Fruit fly (Drosophila melanogaster) whole organism, embryonic: Measurements from ENCODE around the gene LIMK1.

Source experiments
- Asciz ChIP-seq: fragments of 200-800 bp; sonication (Bioruptor generic); optimal IDR thresholded peaks from 2 replicates; lab custom pipeline; 2017; ENCODE audit warnings: missing biosample characterization, mild to moderate bottlenecking, missing genetic modification characterization, missing genetic modification reagents
- Atf-2 ChIP-seq: fragments of 200-800 bp; sonication (Bioruptor generic); optimal IDR thresholded peaks from 2 replicates; lab custom pipeline; 2016; ENCODE audit warnings: missing biosample characterization, missing genetic modification characterization
- Atf3 ChIP-seq: fragments of 200-800 bp; sonication (Bioruptor generic); optimal IDR thresholded peaks from 3 replicates; lab custom pipeline; 2016; ENCODE audit warnings: missing biosample characterization, missing genetic modification characterization
- Bteb2 ChIP-seq: fragments of 200-800 bp; sonication (Bioruptor generic); optimal IDR thresholded peaks from 2 replicates; lab custom pipeline; 2016; ENCODE audit warnings: missing biosample characterization, missing genetic modification characterization
- CG10654 ChIP-seq: fragments of 200-800 bp; sonication (Bioruptor generic); optimal IDR thresholded peaks from 2 replicates; lab custom pipeline; 2016; ENCODE audit warnings: missing biosample characterization, missing genetic modification characterization
- CG10959 ChIP-seq: fragments of 200-800 bp; sonication (Bioruptor generic); IDR thresholded peaks from 2 replicates; pipeline ENCODE4 v1.3.6; 2022; ENCODE audit warnings: missing biosample characterization, missing genetic modification characterization
- CG11560 ChIP-seq: fragments of 200-800 bp; sonication (Bioruptor generic); IDR thresholded peaks from 3 replicates; pipeline ENCODE4 v1.3.6; 2022; ENCODE audit warnings: missing biosample characterization, missing genetic modification characterization
- CG11723 ChIP-seq: fragments of 200-800 bp; sonication (Bioruptor generic); optimal IDR thresholded peaks from 2 replicates; lab custom pipeline; 2017; ENCODE audit warnings: missing biosample characterization, mild to moderate bottlenecking, missing genetic modification characterization
- CG12155 ChIP-seq: fragments of 200-800 bp; sonication (Bioruptor generic); optimal IDR thresholded peaks from 3 replicates; lab custom pipeline; 2016; ENCODE audit warnings: missing biosample characterization, missing genetic modification characterization
- CG12659 ChIP-seq: fragments of 200-800 bp; sonication (Bioruptor generic); optimal IDR thresholded peaks from 3 replicates; lab custom pipeline; 2017; ENCODE audit warnings: mild to moderate bottlenecking, missing biosample characterization, missing genetic modification reagents, missing genetic modification characterization
- CG13894 ChIP-seq: fragments of 200-800 bp; sonication (Bioruptor generic); optimal IDR thresholded peaks from 3 replicates; lab custom pipeline; 2018; ENCODE audit warnings: missing biosample characterization, mild to moderate bottlenecking, missing genetic modification characterization, moderate library complexity
- CG14667 ChIP-seq: fragments of 200-800 bp; sonication (Bioruptor generic); IDR thresholded peaks from 2 replicates; pipeline ENCODE4 v1.3.6; 2022; ENCODE audit warnings: missing biosample characterization, missing genetic modification characterization
- CG15514 ChIP-seq: fragments of 200-800 bp; sonication (Bioruptor generic); optimal IDR thresholded peaks from 3 replicates; lab custom pipeline; 2017; ENCODE audit warnings: missing biosample characterization, missing genetic modification characterization, mild to moderate bottlenecking, moderate library complexity, missing genetic modification reagents
- CG16779 ChIP-seq: fragments of 200-800 bp; sonication (Bioruptor generic); IDR thresholded peaks from 2 replicates; pipeline ENCODE4 v1.3.6; 2022; ENCODE audit warnings: missing biosample characterization, missing genetic modification characterization
- CG17361 ChIP-seq: fragments of 200-800 bp; sonication (Bioruptor generic); IDR thresholded peaks from 3 replicates; pipeline ENCODE4 v1.3.6; 2022; ENCODE audit warnings: missing biosample characterization, missing genetic modification characterization
- CG30431 ChIP-seq: fragments of 200-800 bp; sonication (Bioruptor generic); optimal IDR thresholded peaks from 2 replicates; lab custom pipeline; 2017; ENCODE audit warnings: missing biosample characterization, missing genetic modification characterization
- CG4282 ChIP-seq: fragments of 200-800 bp; sonication (Bioruptor generic); optimal IDR thresholded peaks from 2 replicates; lab custom pipeline; 2016; ENCODE audit warnings: missing biosample characterization, missing genetic modification characterization
- CG4820 ChIP-seq: fragments of 200-800 bp; sonication (Bioruptor generic); optimal IDR thresholded peaks from 3 replicates; lab custom pipeline; 2016; ENCODE audit warnings: missing biosample characterization, missing genetic modification characterization
- CG6254 ChIP-seq: fragments of 200-800 bp; sonication (Bioruptor generic); optimal IDR thresholded peaks from 3 replicates; lab custom pipeline; 2017; ENCODE audit warnings: mild to moderate bottlenecking, missing biosample characterization, missing genetic modification reagents, missing genetic modification characterization
- CG7839 ChIP-seq: fragments of 200-800 bp; sonication (Bioruptor generic); optimal IDR thresholded peaks from 3 replicates; lab custom pipeline; 2018; ENCODE audit warnings: missing biosample characterization, mild to moderate bottlenecking, missing genetic modification characterization, moderate library complexity
- CG8478 ChIP-seq: fragments of >200 bp; optimal IDR thresholded peaks from 2 replicates; lab custom pipeline; 2018
- CTCF ChIP-seq: fragments of 200-800 bp; sonication (Bioruptor generic); optimal IDR thresholded peaks from 2 replicates; lab custom pipeline; 2017; ENCODE audit warnings: missing biosample characterization, mild to moderate bottlenecking, missing genetic modification characterization, moderate library complexity
- Chrac-16 ChIP-seq: fragments of 200-800 bp; sonication (Bioruptor generic); optimal IDR thresholded peaks from 3 replicates; lab custom pipeline; 2016; ENCODE audit warnings: missing biosample characterization, missing genetic modification characterization
- CrebB ChIP-seq: fragments of 200-800 bp; sonication (Bioruptor generic); optimal IDR thresholded peaks from 3 replicates; lab custom pipeline; 2018; ENCODE audit warnings: missing biosample characterization, mild to moderate bottlenecking, missing genetic modification characterization
- Dll ChIP-seq: fragments of 200-800 bp; sonication (Bioruptor generic); IDR thresholded peaks from 4 replicates; pipeline ENCODE4 v1.3.6; 2022; ENCODE audit warnings: missing biosample characterization, missing genetic modification characterization; ENCODE audit not compliant: partially characterized antibody
- ERR ChIP-seq: fragments of 200-800 bp; sonication (Bioruptor generic); optimal IDR thresholded peaks from 2 replicates; lab custom pipeline; 2016; ENCODE audit warnings: missing biosample characterization, missing genetic modification characterization
- Fer1 ChIP-seq: fragments of 200-800 bp; sonication (Bioruptor generic); optimal IDR thresholded peaks from 2 replicates; lab custom pipeline; 2017; ENCODE audit warnings: missing biosample characterization, mild to moderate bottlenecking, missing genetic modification characterization
- Hsf ChIP-seq: fragments of 200-800 bp; sonication (Bioruptor generic); optimal IDR thresholded peaks from 3 replicates; lab custom pipeline; 2016; ENCODE audit warnings: missing biosample characterization, missing genetic modification characterization
- Lim3 ChIP-seq: fragments of 200-800 bp; sonication (Bioruptor generic); IDR thresholded peaks from 2 replicates; pipeline ENCODE4 v1.3.6; 2022; ENCODE audit warnings: missing biosample characterization, missing genetic modification characterization
- Pdp1 ChIP-seq, 2 experiments: fragments of 200-800 bp; sonication (Bioruptor generic); optimal IDR thresholded peaks; 3 replicates each; lab custom pipeline; 2016; ENCODE audit warnings: missing biosample characterization in 2 of 2, missing genetic modification characterization in 2 of 2, mild to moderate bottlenecking in 1 of 2, moderate library complexity in 1 of 2
- Stat92E ChIP-seq, 3 experiments: fragments of >200 bp in 2 of 3; fragments of 200-800 bp in 1 of 3; sonication (Bioruptor generic) in 1 of 3; optimal IDR thresholded peaks; 2 replicates each; lab custom pipeline; 2017 to 2019; ENCODE audit warnings: missing biosample characterization in 3 of 3, missing genetic modification characterization in 3 of 3, mild to moderate bottlenecking in 1 of 3, moderate library complexity in 1 of 3
- ase ChIP-seq: fragments of 200-800 bp; sonication (Bioruptor generic); IDR thresholded peaks from 3 replicates; pipeline ENCODE4 v1.3.6; 2022; ENCODE audit warnings: missing biosample characterization, missing genetic modification characterization
- bbx ChIP-seq: fragments of 200-800 bp; sonication (Bioruptor generic); IDR thresholded peaks from 2 replicates; pipeline ENCODE4 v1.3.6; 2022; ENCODE audit warnings: missing biosample characterization, missing genetic modification characterization; ENCODE audit not compliant: partially characterized antibody
- croc ChIP-seq: fragments of 200-800 bp; sonication (Bioruptor generic); conservative IDR thresholded peaks from 3 replicates; pipeline ENCODE4 v1.3.6; 2022; ENCODE audit warnings: missing biosample characterization, missing genetic modification characterization
- da ChIP-seq: fragments of 200-800 bp; sonication (Bioruptor generic); optimal IDR thresholded peaks from 2 replicates; lab custom pipeline; 2016; ENCODE audit warnings: missing biosample characterization, missing genetic modification characterization
- exex ChIP-seq: fragments of 200-800 bp; sonication (Bioruptor generic); optimal IDR thresholded peaks from 4 replicates; lab custom pipeline; 2018; ENCODE audit warnings: missing biosample characterization, mild to moderate bottlenecking, missing genetic modification characterization, moderate library complexity
- fd3F ChIP-seq: fragments of 200-800 bp; sonication (Bioruptor generic); optimal IDR thresholded peaks from 2 replicates; lab custom pipeline; 2018; ENCODE audit warnings: missing biosample characterization, mild to moderate bottlenecking, missing genetic modification characterization, moderate library complexity
- fru ChIP-seq: fragments of >200 bp; optimal IDR thresholded peaks from 2 replicates; lab custom pipeline; 2017
- gsb ChIP-seq: fragments of 200-800 bp; sonication (Bioruptor generic); IDR thresholded peaks from 2 replicates; pipeline ENCODE4 v1.3.6; 2022; ENCODE audit warnings: missing biosample characterization, missing genetic modification characterization
- insv ChIP-seq, 2 experiments: fragments of 200-800 bp; sonication (Bioruptor generic); optimal IDR thresholded peaks; 3 replicates each; lab custom pipeline; 2016 to 2018; ENCODE audit warnings: missing biosample characterization in 2 of 2, missing genetic modification characterization in 2 of 2
- kay ChIP-seq: fragments of 200-800 bp; sonication (Bioruptor generic); optimal IDR thresholded peaks from 2 replicates; lab custom pipeline; 2016; ENCODE audit warnings: missing biosample characterization, missing genetic modification characterization
- knrl ChIP-seq: fragments of 200-800 bp; sonication (Bioruptor generic); IDR thresholded peaks from 3 replicates; pipeline ENCODE4 v1.3.6; 2022; ENCODE audit warnings: missing biosample characterization, missing genetic modification characterization; ENCODE audit not compliant: partially characterized antibody
- mam ChIP-seq: fragments of 200-800 bp; sonication (Bioruptor generic); optimal IDR thresholded peaks from 3 replicates; lab custom pipeline; 2016; ENCODE audit warnings: missing biosample characterization, missing genetic modification characterization
- odd ChIP-seq: fragments of 200-800 bp; sonication (Bioruptor generic); optimal IDR thresholded peaks from 2 replicates; lab custom pipeline; 2017; ENCODE audit warnings: missing biosample characterization, mild to moderate bottlenecking, missing genetic modification characterization
- org-1 ChIP-seq: fragments of 200-800 bp; sonication (Bioruptor generic); optimal IDR thresholded peaks from 2 replicates; lab custom pipeline; 2017; ENCODE audit warnings: missing biosample characterization, missing genetic modification characterization
- pb ChIP-seq: fragments of 200-800 bp; sonication (Bioruptor generic); optimal IDR thresholded peaks from 3 replicates; lab custom pipeline; 2016; ENCODE audit warnings: missing biosample characterization, missing genetic modification characterization
- peb ChIP-seq: fragments of 200-800 bp; sonication (Bioruptor generic); IDR thresholded peaks from 2 replicates; pipeline ENCODE4 v1.3.6; 2022; ENCODE audit warnings: missing biosample characterization, missing genetic modification characterization
- ro ChIP-seq: fragments of 200-800 bp; sonication (Bioruptor generic); IDR thresholded peaks from 2 replicates; pipeline ENCODE4 v1.3.6; 2022; ENCODE audit warnings: missing biosample characterization, missing genetic modification characterization
- scrt ChIP-seq: fragments of 200-800 bp; sonication (Bioruptor generic); optimal IDR thresholded peaks from 2 replicates; lab custom pipeline; 2018; ENCODE audit warnings: missing biosample characterization, mild to moderate bottlenecking, missing genetic modification characterization, moderate library complexity
- sens ChIP-seq: fragments of 200-800 bp; sonication (Bioruptor generic); peaks from one replicate; lab custom pipeline; 2016; ENCODE audit warnings: missing biosample characterization, missing genetic modification characterization
- unpg ChIP-seq: fragments of 200-800 bp; sonication (Bioruptor generic); optimal IDR thresholded peaks from 3 replicates; lab custom pipeline; 2018; ENCODE audit warnings: missing biosample characterization, mild to moderate bottlenecking, missing genetic modification characterization, moderate library complexity

Gene LIMK1

DNA sequence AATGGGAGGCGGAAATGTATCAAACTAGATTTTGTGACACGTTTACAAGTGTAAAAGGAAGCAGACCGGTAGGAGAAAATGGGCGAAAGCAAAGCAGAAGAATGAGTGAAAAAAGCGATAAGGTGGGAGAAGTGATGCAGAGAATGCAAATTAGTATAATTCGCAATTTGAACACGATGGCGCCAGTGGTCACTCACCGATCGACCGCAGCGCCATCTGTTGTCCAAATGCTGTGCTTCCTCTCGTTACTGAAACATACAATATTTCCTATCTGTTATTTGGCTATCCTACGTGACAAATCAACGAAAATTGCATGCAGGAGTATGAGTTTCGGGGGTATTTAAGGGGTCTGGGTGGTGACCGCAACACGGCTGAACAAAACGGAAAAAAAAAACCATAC lies 51.2 kb downstream of the LIMK1 start:
- TF ChIP-seq CTCF (GFP tag; lab: Kevin White, UChicago) = peak; percentile 82
- TF ChIP-seq CG10654 (GFP tag; lab: Kevin White, UChicago) = no peak

DNA sequence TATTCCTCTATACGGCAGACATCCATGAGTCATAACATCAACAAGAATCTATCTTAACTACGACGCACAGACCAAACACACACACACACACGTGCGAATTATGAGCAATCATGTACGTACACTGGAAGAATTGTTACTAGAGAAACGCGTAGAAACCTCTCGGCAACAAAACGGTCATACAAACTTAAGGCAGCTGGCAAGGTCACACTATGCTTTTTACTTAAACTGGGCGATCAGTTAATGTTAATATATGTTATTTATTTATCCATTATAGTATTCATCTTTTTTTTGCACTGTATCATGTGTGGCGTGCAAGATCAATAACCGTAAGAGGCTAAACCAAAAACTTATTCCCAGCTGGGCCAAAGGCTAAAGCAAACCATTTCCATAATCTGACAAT lies 52.8 kb downstream of the LIMK1 start:
- no peak for TF ChIP-seq croc (GFP tag; lab: Robert Waterston, UW)
- no peak for TF ChIP-seq CG16779
- no peak for TF ChIP-seq CG15514 (GFP tag; lab: Kevin White, UChicago)
- no peak for TF ChIP-seq Hsf (GFP tag; lab: Kevin White, UChicago)
- peak; percentile 20 for TF ChIP-seq Fer1 (GFP tag; lab: Kevin White, UChicago)
- no peak for TF ChIP-seq insv (GFP tag; optimal IDR thresholded peaks at IDR 0.05; lab: Kevin White, UChicago)
- TF ChIP-seq kay (GFP tag; lab: Kevin White, UChicago) = no peak
- TF ChIP-seq Bteb2 (GFP tag; lab: Kevin White, UChicago) = no peak
- TF ChIP-seq org-1 (GFP tag; lab: Kevin White, UChicago) = peak; percentile 9
- TF ChIP-seq Lim3 = no peak
- TF ChIP-seq fru (lab: Kevin White, UChicago) = no peak
- TF ChIP-seq Dll (GFP tag; lab: Robert Waterston, UW) = no peak
- TF ChIP-seq Atf3 (GFP tag; lab: Kevin White, UChicago) = no peak
- no peak for TF ChIP-seq peb (GFP tag; lab: Robert Waterston, UW)
- TF ChIP-seq gsb (GFP tag; lab: Robert Waterston, UW) = no peak
- TF ChIP-seq CG14667 = no peak
- no peak for TF ChIP-seq CG13894 (tag; lab: Kevin White, UChicago)
- TF ChIP-seq CG11723 (GFP tag; lab: Kevin White, UChicago) = no peak
- peak; percentile 2 for TF ChIP-seq fd3F (GFP tag; lab: Kevin White, UChicago)
- no peak for TF ChIP-seq Pdp1 (GFP tag; optimal IDR thresholded peaks at IDR 0.05; lab: Kevin White, UChicago)
- TF ChIP-seq CG10959 (GFP tag; lab: Robert Waterston, UW) = no peak
- TF ChIP-seq CG4282 (GFP tag; lab: Kevin White, UChicago) = no peak
- TF ChIP-seq CG7839 (tag; lab: Kevin White, UChicago) = peak; percentile 49
- no peak for TF ChIP-seq CG30431 (GFP tag; lab: Kevin White, UChicago)
- TF ChIP-seq CG17361 = 0 out of 3 replicates have a peak, but pooled peaks have one; percentile 24
- TF ChIP-seq knrl (GFP tag; lab: Robert Waterston, UW) = no peak
- no peak for TF ChIP-seq ro (GFP tag; lab: Robert Waterston, UW)
- no peak for TF ChIP-seq Stat92E (GFP tag; optimal IDR thresholded peaks at IDR 0.05; lab: Kevin White, UChicago)
- TF ChIP-seq bbx (GFP tag; lab: Robert Waterston, UW) = no peak
- TF ChIP-seq CG11560 (tag; lab: Robert Waterston, UW) = no peak
- TF ChIP-seq CrebB (tag; lab: Kevin White, UChicago) = no peak
- TF ChIP-seq unpg (GFP tag; lab: Kevin White, UChicago) = peak; percentile 20
- TF ChIP-seq ase (GFP tag; lab: Robert Waterston, UW) = no peak
- no peak for TF ChIP-seq da (GFP tag; lab: Kevin White, UChicago)
- no peak for TF ChIP-seq CG6254
- TF ChIP-seq Asciz (GFP tag; lab: Kevin White, UChicago) = no peak
- peak; percentile 2 for TF ChIP-seq CG12659 (GFP tag; lab: Kevin White, UChicago)
- peak; percentile 5 for TF ChIP-seq CG12155 (GFP tag; lab: Kevin White, UChicago)
- TF ChIP-seq Chrac-16 (GFP tag; lab: Kevin White, UChicago) = no peak
- no peak for TF ChIP-seq sens
- no peak for TF ChIP-seq CG8478 (lab: Kevin White, UChicago)
- no peak for TF ChIP-seq pb (GFP tag; lab: Kevin White, UChicago)
- no peak for TF ChIP-seq exex
- no peak for TF ChIP-seq odd (GFP tag; lab: Kevin White, UChicago)
- peak; percentile 21 for TF ChIP-seq scrt (GFP tag; lab: Kevin White, UChicago)
- peak; percentile 8 for TF ChIP-seq CG4820
- no peak for TF ChIP-seq mam
- no peak for TF ChIP-seq Atf-2 (GFP tag; lab: Kevin White, UChicago)
- no peak for TF ChIP-seq ERR (GFP tag; lab: Kevin White, UChicago)
